Fruit fly (Drosophila melanogaster): Measurements from ENCODE around the gene CG7366.

Gene CG7366

dm6 chr3L:8191042-8191613 is 11.1 kb downstream of the CG7366 start, which contains the start of gene MED24:
TSS of gene MED24 (plus strand) at chr3L:8191270.
- TF ChIP-seq h (optimal IDR thresholded peaks at IDR 0.05) (no peak), Myc (optimal IDR thresholded peaks at IDR 0.05) (no peak), ttk (optimal IDR thresholded peaks at IDR 0.05) (no peak), psq (optimal IDR thresholded peaks at IDR 0.05) (no peak), Sin3A (optimal IDR thresholded peaks at IDR 0.05) (no peak), insv (optimal IDR thresholded peaks at IDR 0.05) (no peak)

DNA sequence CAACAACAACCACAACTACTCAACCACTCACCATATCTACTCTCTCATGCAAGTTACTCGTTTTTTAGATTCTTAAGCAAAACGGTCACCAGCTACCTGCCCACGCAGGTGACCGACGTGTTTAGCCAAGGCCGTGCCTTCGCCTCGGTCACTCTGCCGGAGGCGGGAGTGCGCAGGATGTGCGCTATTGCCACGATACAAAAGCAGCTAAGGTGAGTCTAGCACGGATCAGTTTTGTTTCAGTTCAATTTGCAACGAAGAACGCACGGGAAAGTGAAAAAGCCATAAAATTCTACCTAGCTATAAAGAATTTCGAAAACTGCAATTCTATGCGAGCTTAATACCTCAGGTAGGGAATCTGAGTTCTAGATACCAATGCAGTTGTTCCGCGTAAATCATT is 13.0 kb downstream of the CG7366 start:
- TF ChIP-seq Myc (optimal IDR thresholded peaks at IDR 0.05): no peak
- no peak for TF ChIP-seq psq (optimal IDR thresholded peaks at IDR 0.05)

DNA sequence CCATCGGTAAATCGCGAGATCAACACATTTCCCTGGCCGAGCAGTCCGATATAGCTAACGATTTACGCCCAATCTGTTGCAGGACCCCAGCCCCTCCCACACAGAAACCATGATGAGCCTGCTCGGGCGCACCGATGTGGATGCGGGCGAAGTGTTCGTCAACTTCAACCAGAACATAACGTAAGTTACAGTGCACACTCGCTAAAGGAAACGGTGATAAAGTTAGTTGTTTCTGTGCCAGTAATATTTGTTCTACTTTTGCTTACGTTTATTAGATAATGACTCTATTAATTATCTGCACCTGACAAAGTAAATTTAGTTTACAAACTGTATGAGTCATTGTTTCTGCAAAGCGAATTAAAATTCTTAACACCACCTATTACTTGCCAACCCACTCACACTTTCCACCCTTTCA is 14.8 kb downstream of the CG7366 start:
- no peak for TF ChIP-seq Myc (optimal IDR thresholded peaks at IDR 0.05)
- no peak for TF ChIP-seq psq (optimal IDR thresholded peaks at IDR 0.05)
- no peak for TF ChIP-seq Sin3A (optimal IDR thresholded peaks at IDR 0.05)
- TF ChIP-seq h (optimal IDR thresholded peaks at IDR 0.05): no peak
- no peak for TF ChIP-seq ttk (optimal IDR thresholded peaks at IDR 0.05)
- no peak for TF ChIP-seq insv (optimal IDR thresholded peaks at IDR 0.05)

- TF ChIP-seq Sin3A (optimal IDR thresholded peaks at IDR 0.05): no peak
- TF ChIP-seq Myc (optimal IDR thresholded peaks at IDR 0.05): no peak
- TF ChIP-seq insv (optimal IDR thresholded peaks at IDR 0.05): no peak
- TF ChIP-seq psq (optimal IDR thresholded peaks at IDR 0.05): no peak
- TF ChIP-seq h (optimal IDR thresholded peaks at IDR 0.05): no peak
- no peak for TF ChIP-seq ttk (optimal IDR thresholded peaks at IDR 0.05)
Measured at dm6 chr3L:8186627-8187396, 15.4 kb downstream of the CG7366 start, which contains the start of the genes ERR and Atg18a. TSS of gene ERR (minus strand) at chr3L:8186671. TSS of gene Atg18a (plus strand) at chr3L:8186857.

dm6 chr3L:8185263-8186227 is 16.7 kb downstream of the CG7366 start:
- TF ChIP-seq Myc (optimal IDR thresholded peaks at IDR 0.05) (no peak), insv (optimal IDR thresholded peaks at IDR 0.05) (no peak), Sin3A (optimal IDR thresholded peaks at IDR 0.05) (no peak), ttk (optimal IDR thresholded peaks at IDR 0.05) (no peak), psq (optimal IDR thresholded peaks at IDR 0.05) (no peak), h (optimal IDR thresholded peaks at IDR 0.05) (no peak)

- no peak for TF ChIP-seq Myc (optimal IDR thresholded peaks at IDR 0.05)
Measured at dm6 chr3L:8180464-8181137, 21.6 kb downstream of the CG7366 start, which contains the start of the genes mthl7 and Uxs. TSS of gene mthl7 (minus strand) at chr3L:8180514. TSS of gene Uxs (plus strand) at chr3L:8180923.

DNA sequence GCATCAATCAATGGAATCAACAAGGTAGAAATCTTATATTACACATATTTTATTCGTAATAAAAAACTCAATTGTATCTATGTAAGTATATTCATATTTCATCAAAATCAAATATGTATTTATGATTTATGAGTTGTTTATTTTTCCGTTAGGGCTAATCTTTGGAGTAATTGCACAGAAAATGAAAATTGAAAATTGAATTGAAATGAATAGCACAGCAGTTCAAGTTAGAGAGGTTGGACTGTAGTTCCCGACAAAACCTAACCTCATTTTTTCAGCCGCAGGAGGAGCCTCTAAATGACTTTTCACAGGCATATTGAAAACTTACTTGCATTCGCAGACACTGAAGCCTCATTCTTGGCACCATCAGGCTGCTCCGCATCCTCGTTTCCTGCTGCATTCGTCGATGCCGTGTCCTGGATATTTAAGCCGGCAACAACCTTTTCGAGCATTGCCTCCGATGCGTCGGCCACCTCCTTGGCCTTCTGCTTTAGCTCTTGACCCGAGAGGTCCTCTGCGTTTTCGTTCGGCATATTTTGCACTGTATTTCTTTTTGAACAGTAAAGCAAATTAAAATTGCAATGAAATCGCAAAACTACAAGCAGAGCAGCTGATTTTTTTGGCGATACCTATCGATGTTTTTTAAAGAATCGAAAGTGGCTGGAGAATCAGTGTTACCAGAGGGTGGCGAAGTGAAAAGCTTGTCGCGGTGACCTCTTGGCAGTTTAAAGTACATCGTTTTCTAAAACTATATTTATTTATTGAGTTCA is 24.2 kb downstream of the CG7366 start, which contains the start of gene Nmt:
Nmt (minus strand) TSS at position 635 of the 770 bp plus-strand sequence.
- TF ChIP-seq insv (optimal IDR thresholded peaks at IDR 0.05) (no peak), ttk (optimal IDR thresholded peaks at IDR 0.05) (no peak), Myc (optimal IDR thresholded peaks at IDR 0.05) (no peak), psq (optimal IDR thresholded peaks at IDR 0.05) (no peak), Sin3A (optimal IDR thresholded peaks at IDR 0.05) (no peak), h (optimal IDR thresholded peaks at IDR 0.05) (no peak)

DNA sequence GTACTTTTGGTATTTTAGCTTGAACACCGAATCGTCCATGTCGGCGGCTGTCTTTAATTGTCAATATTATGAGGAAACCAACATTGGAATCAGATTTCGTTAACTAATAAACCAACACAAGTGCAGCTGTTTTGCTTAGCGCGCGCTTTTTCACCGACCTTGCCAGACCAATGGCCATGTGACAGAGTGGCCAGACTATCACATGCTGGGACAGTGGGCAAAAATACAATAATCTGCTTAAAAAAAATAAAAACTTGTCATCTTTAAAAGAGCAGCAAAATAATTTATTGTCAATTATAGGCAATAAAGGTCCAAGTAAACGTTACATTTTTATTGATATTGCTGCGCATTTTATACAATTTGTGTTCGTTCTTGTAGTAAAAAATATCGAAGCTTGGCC is 26.4 kb downstream of the CG7366 start, which contains the start of gene RecQ4:
RecQ4 (minus strand) TSS at position 161 of the 400 bp plus-strand sequence.
- TF ChIP-seq ttk (optimal IDR thresholded peaks at IDR 0.05): no peak
- TF ChIP-seq psq (optimal IDR thresholded peaks at IDR 0.05): no peak
- no peak for TF ChIP-seq insv (optimal IDR thresholded peaks at IDR 0.05)
- TF ChIP-seq Myc (optimal IDR thresholded peaks at IDR 0.05): no peak
- no peak for TF ChIP-seq h (optimal IDR thresholded peaks at IDR 0.05)
- TF ChIP-seq Sin3A (optimal IDR thresholded peaks at IDR 0.05): no peak

dm6 chr3L:8165436-8165835 is 36.8 kb downstream of the CG7366 start, which contains the start of gene CG13675:
TSS of gene CG13675 (minus strand) at chr3L:8165518.
- TF ChIP-seq Myc (optimal IDR thresholded peaks at IDR 0.05) (no peak), Sin3A (optimal IDR thresholded peaks at IDR 0.05) (no peak)

DNA sequence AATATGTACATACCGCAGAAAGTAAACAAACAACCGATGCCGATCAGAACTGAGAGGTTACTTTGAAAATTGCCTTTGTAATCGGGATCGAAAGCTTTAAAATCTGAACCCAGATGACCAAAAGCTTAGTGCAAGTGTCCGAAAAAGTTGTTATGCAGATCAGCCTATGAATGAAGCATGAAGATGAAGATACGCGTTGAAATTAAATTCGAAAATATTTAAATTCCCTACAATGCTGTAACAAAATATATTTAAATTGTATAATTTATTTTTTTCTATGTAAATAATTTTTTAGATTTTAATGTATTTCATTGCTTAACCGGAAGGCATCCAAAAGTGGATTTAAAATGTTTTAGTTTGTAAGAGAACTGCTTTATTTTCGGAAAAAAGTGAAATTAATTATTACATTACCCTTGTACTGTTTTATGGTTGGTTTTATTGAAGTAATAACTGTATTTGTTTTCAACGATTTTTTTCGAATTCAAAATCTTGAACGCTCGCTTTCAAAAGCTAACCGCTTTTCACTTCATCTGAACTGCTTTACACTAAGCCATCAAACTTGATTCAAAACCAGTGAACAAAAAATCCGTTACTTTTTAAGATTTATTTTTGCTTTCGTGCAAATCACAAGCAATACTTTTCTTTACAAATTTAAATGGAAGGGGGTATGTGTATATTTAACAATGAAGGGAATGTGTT is 42.3 kb downstream of the CG7366 start, which contains the start of gene CG43886:
CG43886 (minus strand) TSS at position 51 of the 699 bp plus-strand sequence.
- TF ChIP-seq psq (optimal IDR thresholded peaks at IDR 0.05): no peak
- TF ChIP-seq Myc (optimal IDR thresholded peaks at IDR 0.05): no peak
- TF ChIP-seq ttk (optimal IDR thresholded peaks at IDR 0.05): no peak
- no peak for TF ChIP-seq Sin3A (optimal IDR thresholded peaks at IDR 0.05)
- TF ChIP-seq h (optimal IDR thresholded peaks at IDR 0.05): no peak
- no peak for TF ChIP-seq insv (optimal IDR thresholded peaks at IDR 0.05)

Data from Kc167 (cell line).